Fruit fly (Drosophila melanogaster) whole organism, larva: Measurements from ENCODE around the gene CG31404.

Source experiments
- noc ChIP-seq: fragments of 200-800 bp; sonication (Bioruptor generic); optimal IDR thresholded peaks from 3 replicates; lab custom pipeline; 2019; ENCODE audit warnings: missing biosample characterization, mild to moderate bottlenecking, missing genetic modification characterization, moderate library complexity

Gene CG31404

DNA sequence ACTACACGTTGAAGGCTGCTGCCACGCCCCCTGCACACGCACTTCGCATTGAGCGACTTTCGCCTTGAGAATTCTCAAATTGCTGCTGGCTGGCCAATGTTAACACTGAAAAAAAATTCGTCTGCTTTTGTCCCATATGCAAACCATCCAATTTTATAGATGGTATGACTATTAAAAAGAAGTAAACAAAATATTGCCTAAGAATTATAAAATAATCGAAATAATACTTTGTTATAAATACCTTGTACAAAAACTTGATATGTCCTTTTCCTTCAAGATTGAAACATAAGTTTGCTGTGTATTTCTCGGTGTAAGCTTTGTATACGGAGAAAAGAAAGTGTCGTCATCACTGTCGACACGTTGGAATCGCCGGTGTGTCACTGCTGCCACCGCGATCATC is 12.9 kb downstream of the CG31404 start:
- TF ChIP-seq noc (tag; lab: Kevin White, UChicago), result no peak

DNA sequence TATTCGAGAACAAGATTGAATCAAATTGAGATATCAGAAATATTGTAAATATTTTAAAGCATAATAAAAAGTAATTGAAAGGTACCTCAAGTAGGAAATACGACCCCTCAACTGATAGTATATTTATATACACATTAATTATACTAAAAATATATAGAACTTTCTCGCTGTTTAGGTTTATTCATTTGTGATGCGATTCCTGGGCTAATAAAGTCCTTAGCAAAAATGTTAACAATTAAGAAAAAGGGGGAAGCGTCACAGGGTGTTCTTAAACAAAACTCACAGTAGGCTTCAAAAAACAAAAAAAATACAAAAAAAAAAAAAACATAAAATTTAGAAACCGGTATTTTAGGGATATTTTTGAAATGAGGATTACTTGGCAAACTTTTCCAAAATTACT is 22.1 kb downstream of the CG31404 start, which contains the start of gene CG43203:
CG43203 (plus strand) TSS at position 301 of the 400 bp plus-strand sequence.
- TF ChIP-seq noc (tag; lab: Kevin White, UChicago), result no peak

DNA sequence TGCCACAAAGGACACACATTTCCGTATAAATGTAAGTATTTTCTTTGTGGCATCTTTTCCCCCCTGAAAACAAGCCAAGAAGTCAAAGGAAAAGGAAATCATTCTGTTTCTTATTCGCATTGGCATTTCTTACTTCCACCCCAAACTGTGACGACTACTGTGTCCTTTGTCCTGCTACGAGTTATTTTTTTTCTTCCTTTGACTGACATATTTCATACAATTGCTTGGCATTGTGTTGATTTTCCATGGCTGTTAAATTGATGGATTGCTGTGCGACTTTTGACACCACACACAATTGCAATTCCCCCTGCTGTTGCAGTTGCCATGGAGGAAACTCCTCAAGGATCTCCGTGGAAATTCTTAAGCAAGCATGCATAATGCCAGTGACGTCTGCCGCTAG is 23.7 kb downstream of the CG31404 start:
- no peak for TF ChIP-seq noc (tag; lab: Kevin White, UChicago)

DNA sequence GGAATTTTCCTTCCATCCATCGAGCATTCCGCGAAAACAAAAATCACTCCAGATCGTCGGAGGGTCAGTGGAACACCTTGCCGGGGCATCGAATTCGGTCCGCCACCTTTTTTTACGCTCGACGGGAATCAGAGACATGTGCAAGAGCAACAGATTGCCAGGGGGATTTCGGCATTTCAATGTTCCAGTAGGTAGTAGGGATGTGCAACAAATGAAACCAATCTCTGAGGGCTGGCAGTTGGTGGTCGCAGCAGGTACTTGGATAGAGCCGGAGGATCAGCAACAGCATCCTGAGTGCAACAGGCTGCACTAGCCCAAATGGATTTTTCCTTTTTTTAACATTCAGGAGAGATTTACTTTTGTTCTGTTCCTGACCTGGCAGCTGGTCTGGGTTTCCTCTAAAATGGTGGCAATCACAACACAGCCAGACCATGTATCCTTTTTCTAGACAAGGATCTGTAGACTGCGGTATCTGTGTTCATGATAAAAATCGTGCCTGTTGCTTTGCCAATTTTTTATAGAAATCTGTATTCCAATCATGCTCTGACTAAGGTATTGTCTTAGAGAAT is 25.4 kb downstream of the CG31404 start:
- no peak for TF ChIP-seq noc (tag; lab: Kevin White, UChicago)

DNA sequence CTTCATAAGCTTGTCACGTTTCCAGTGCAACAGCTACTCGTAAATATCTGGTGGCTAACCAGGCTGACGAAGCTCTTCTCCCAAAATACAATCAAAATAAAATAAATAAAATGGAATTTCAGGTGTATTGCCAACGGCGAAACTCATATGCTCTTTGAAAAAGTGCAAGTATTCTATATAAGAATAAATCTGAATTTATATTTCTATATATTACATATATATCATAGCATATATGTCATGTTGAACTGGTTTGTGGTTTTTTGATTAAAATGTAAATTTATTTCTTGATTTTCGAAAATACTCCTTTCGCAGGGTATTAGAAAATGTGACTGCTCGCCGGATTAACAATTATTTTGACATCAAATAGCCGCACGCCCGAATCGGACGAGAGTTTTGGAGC is 28.1 kb downstream of the CG31404 start:
- no peak for TF ChIP-seq noc (tag; lab: Kevin White, UChicago)

DNA sequence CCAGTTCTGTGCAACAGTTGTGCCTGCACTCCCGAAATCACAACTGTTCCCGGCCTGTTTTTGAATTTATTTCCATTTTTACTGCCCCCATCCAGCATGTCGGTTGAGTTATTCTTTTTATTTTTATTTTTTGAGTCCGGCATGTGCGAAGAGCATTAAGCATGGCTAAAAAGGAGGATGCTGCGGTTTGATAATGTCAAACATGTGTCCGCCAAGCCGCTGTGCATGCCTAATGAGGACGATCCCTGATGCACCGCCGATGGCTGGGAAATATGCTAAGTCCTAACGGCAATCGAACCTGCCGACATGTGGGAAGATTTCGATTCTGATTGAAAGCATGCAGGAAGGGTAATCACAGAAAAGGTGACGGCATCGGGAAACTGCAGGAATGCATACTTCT is 29.3 kb downstream of the CG31404 start:
- TF ChIP-seq noc (tag; lab: Kevin White, UChicago), result no peak

DNA sequence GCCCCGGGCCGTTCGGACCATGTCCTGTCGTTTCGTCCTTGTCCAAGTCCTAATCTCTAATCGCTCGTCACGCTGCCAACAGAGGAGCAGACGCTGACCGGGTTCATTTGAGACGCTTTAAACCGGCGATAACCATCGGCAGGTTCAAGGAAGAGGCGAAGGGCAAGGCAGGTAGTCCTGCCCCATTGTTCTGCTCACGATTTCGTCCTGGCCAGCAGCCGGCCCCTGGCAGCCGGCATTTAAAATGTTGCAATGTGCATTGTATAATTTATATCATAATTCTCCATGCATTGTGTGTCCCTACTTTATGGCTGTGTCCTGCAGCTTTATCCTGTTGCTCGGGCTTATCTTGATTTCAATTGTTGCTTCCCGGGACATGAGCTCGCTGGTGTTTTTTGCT is 30.6 kb downstream of the CG31404 start:
- TF ChIP-seq noc (tag; lab: Kevin White, UChicago), result no peak

DNA sequence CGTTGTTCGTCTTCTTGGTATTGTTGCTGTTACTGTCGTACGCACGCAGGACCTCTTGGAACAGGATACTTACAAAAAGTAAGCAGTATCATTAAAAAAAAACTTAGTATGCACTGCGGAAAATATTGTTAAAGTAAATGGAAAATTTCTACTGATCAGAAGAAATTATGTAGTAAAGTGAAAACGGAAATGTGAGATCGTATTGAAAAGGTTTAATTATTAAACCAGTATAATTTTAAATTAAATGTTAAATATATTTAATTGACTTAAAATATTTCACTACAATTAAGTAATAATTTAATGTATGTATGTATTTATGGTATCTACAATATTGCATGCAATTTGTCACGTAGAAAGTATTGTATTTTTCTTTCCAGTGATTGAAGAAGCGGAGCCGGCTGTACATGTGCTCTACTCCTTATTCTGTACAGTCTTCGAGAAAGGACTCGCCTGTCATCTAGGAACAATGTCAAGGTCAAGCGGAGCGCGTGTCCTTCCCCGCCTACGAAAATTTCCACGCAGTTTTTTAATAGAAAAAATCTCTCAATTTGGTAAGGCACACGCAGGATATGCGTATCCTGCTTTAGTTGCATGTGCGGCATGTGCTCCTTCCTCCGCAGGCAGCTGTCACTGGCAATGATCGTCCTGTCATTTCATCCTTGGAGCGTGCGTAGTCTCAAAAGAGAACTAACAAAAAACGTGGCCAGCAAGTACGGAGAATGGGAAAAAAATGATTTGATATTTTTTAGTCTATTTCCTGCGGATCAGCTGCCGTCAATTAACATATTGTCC is 32.1 kb downstream of the CG31404 start:
- no peak for TF ChIP-seq noc (tag; lab: Kevin White, UChicago)

DNA sequence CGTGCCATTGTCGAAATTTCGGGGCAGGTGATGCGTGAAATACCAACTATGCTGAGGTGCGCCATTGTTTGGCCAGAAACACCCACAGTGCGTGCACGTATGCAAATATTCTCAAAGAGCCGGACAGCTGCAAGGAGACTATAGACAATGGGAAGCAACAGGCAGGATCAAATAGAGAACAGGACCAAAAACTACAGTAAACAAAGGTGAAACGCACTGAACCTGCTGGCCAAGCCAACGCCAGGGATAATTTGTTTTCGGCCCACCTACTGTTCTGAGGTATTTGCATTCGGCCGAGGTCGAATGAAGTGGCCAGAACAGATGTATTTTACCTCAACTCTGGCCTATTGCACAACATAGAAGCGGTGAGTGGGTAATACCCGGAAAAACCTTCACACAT is 34.0 kb downstream of the CG31404 start:
- TF ChIP-seq noc (tag; lab: Kevin White, UChicago), result no peak

DNA sequence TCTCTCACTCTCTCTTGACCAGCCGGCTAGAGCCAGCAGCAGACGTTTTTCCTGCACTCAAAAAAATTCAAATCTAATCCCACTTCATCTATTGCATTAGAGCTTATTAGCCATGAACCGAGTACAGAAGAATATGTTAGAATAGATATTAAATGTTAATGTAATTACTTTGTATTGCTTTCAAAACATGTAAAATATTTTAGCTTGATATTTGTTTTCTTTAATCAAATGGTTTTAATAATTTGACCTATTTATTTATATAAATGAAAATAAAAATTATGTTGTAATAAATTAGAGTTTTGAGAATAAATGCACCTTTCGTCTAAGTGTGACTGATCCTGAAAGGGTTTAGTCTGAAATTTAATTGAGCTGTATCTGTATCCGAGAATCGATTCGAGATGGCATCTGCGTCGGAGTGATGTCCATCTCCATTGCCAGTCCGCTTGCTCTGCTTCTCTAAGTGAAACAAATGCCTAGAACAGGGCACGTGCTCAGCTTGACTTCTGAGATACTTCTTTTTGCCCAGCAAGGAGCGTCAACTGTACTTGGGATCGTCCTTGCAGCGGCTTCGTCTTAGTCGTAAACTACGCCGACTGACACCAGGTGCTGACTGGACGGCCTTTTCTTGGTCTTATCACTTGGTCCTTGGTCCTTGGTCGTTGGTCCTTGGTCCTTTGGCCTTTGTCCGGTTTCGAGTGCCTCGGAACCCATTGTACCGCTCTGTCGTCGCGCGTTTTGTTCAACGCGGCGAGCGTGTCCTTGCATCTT is 35.3 kb downstream of the CG31404 start:
- TF ChIP-seq noc (tag; lab: Kevin White, UChicago), result no peak

DNA sequence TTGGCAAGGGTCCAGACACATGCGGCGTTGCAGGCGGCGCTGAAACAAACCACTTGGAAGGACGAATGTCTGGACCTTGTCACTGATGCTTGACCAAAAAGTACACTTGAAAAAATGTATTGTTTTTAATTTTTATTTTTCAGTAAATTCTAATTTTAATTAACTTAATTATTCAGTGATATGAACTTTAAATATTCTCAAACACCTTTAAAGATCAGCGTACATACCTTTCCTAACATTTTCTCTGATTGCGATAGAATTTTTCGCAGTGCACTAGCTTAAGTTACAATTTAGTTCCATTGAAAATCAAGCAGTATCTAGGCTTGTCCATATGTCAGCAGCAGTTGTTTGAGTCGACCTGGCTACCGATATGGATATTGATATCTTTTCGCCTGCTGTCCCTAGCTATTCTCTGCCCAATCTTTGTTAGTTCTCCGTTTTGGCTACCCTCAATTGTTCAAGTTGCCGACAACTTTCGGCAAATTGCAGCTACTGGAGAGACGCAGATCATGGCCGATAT is 36.6 kb downstream of the CG31404 start:
- TF ChIP-seq noc (tag; lab: Kevin White, UChicago), result no peak

DNA sequence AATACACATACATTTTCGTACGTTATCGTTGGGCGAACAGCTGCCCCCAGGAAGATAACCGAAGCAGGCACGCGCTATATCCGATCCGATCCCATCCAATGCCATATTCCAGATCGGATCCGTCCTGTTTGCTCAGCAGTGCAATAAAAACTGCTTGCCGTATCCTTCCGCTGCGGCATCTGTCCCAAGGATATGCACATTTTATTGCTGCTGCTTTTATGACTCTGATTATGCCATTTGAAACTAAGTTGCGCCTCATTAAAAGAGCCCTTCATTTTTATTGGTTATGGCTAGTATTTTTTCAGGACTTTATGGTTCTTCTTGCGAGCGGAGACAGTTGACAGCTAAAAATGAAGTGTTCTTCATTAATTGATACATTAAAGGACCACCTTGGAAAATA is 40.3 kb downstream of the CG31404 start:
- TF ChIP-seq noc (tag; lab: Kevin White, UChicago), result no peak

DNA sequence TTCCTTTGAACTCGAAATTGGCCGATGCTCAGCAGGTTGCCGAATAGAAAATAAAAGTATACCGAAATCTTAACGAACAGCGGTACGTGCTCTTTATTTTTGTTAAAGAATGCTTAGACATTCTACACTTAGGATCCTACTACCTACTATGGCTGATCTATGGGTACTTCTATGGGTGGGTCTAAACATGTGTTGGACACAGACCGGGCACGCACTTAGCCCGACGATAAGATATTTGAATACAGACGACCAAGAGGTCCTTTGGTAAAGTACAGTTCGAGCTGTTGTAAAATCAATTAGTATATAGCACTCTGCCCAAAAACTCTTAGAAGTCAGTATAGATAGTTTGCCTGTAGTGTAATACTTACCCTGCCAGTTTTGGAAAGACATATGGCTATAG is 43.3 kb downstream of the CG31404 start:
- no peak for TF ChIP-seq noc (tag; lab: Kevin White, UChicago)

DNA sequence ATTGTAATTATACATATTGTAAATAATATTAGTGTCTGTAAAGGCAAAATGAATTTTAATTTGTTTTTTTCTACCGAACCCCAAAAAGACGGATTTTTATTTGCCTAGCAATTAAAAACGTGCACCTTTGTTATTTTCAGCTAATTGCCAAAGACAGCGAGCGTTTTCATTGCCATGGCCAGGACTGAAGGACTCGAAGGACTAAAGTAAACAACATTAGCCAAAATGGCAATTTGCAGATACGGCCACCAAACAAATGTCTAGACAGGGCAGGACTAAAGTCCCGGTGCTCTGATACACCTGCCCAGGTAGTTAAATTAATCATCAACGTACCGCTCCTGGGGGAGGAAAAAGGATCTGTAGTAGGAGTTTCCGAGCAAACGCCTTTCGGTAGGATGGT is 43.8 kb downstream of the CG31404 start:
- TF ChIP-seq noc (tag; lab: Kevin White, UChicago), result no peak

DNA sequence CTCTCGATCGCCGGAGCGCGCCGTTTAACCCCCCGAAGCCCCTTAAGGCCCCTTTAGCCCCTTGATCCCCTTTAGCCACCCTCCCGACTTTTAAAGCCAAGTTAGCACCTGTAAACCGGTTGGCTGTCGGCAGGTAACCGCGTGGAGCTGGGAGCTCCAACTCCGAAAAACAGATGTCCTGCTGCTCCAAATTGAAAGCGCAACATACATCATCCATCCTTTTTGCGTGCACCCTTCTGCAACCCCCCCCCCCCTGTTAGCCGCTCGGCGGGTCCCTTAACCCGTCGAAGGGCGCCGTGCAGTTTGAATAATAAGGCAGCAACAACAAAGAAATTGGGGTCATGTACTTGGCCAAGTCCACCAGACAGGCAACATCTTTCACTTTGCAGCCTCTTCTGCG is 47.1 kb downstream of the CG31404 start:
- TF ChIP-seq noc (tag; lab: Kevin White, UChicago), result no peak
